Fruit fly (Drosophila melanogaster): Measurements from ENCODE around the gene Lrp4.
A peak's percentile ranks its signal among the peaks of the same experiment; 100 is the strongest.

The Lrp4 gene

dm6 chrX:15867863-15868262 lies 42.8 kb upstream of the Lrp4 start, which contains the start of gene Gapdh2 (continued):
- peak; percentile 99 for TF ChIP-seq CG13624 (GFP tag; optimal IDR thresholded peaks at IDR 0.05)
- no peak for TF ChIP-seq vnd (GFP tag; IDR thresholded peaks at IDR 0.05; ENCODE audit: partially characterized antibody)
- TF ChIP-seq fd64A (GFP tag; optimal IDR thresholded peaks at IDR 0.05): peak; percentile 98
- TF ChIP-seq Dfd (GFP tag; optimal IDR thresholded peaks at IDR 0.05): peak in 1 of 2 experiments; percentile 10
- peak; percentile 98 for TF ChIP-seq CG4820 (GFP tag; optimal IDR thresholded peaks at IDR 0.05)
- peak; percentile 96 for TF ChIP-seq CG6254 (GFP tag; optimal IDR thresholded peaks at IDR 0.05)
- TF ChIP-seq CG16863 (GFP tag; optimal IDR thresholded peaks at IDR 0.05): peak; percentile 95
- peak; percentile 97 for TF ChIP-seq CG14710 (tag; optimal IDR thresholded peaks at IDR 0.05)
- no peak for TF ChIP-seq ato (GFP tag; IDR thresholded peaks at IDR 0.05; ENCODE audit: partially characterized antibody)
- peak; percentile 98 for TF ChIP-seq CG10462 (GFP tag; optimal IDR thresholded peaks at IDR 0.05)
- peak; percentile 95 for TF ChIP-seq CG7786 (GFP tag; optimal IDR thresholded peaks at IDR 0.05)
- TF ChIP-seq TFAM (GFP tag; optimal IDR thresholded peaks at IDR 0.05): peak; percentile 89
- TF ChIP-seq Abd-B (GFP tag; optimal IDR thresholded peaks at IDR 0.05): peak; percentile 99
- TF ChIP-seq fru (optimal IDR thresholded peaks at IDR 0.05): no peak
- peak; percentile 100 for TF ChIP-seq salm (tag; optimal IDR thresholded peaks at IDR 0.05)
- TF ChIP-seq Adf1 (GFP tag; IDR thresholded peaks at IDR 0.05): peak; percentile 92
- peak; percentile 93 for TF ChIP-seq psq (GFP tag; optimal IDR thresholded peaks at IDR 0.05)
- peak; percentile 97 for TF ChIP-seq CG4707 (GFP tag; optimal IDR thresholded peaks at IDR 0.05)
- TF ChIP-seq CG14667 (GFP tag; IDR thresholded peaks at IDR 0.05): peak; percentile 97
- TF ChIP-seq fd102C (GFP tag; optimal IDR thresholded peaks at IDR 0.05): peak; percentile 64
- TF ChIP-seq CG17802 (tag; optimal IDR thresholded peaks at IDR 0.05): peak; percentile 86
- peak; percentile 87 for TF ChIP-seq CG4360 (GFP tag; IDR thresholded peaks at IDR 0.05)
- TF ChIP-seq pan (optimal IDR thresholded peaks at IDR 0.05): no peak
- peak in 1 of 2 experiments; percentile 99 for TF ChIP-seq pan (GFP tag; optimal IDR thresholded peaks at IDR 0.05 in 1 of 2, IDR thresholded peaks at IDR 0.05 in 1 of 2)
- peak; percentile 96 for TF ChIP-seq CG33213 (GFP tag; optimal IDR thresholded peaks at IDR 0.05)
- peak; percentile 100 for TF ChIP-seq CG31441 (GFP tag; IDR thresholded peaks at IDR 0.05)
- peak; percentile 99 for TF ChIP-seq CG17361 (GFP tag; IDR thresholded peaks at IDR 0.05)
- TF ChIP-seq Nf-YC (tag; optimal IDR thresholded peaks at IDR 0.05): peak; percentile 97
- peak; percentile 94 for TF ChIP-seq emc (GFP tag; optimal IDR thresholded peaks at IDR 0.05)
- peak; percentile 100 for TF ChIP-seq CG6854 (GFP tag; optimal IDR thresholded peaks at IDR 0.05)
- peak; percentile 85 for TF ChIP-seq shn (GFP tag; optimal IDR thresholded peaks at IDR 0.05)
- TF ChIP-seq crc (GFP tag; optimal IDR thresholded peaks at IDR 0.05): peak; percentile 98
- TF ChIP-seq hth (optimal IDR thresholded peaks at IDR 0.05): no peak
- peak; percentile 94 for TF ChIP-seq her (GFP tag; optimal IDR thresholded peaks at IDR 0.05)
- peak; percentile 95 for TF ChIP-seq CG4617 (GFP tag; optimal IDR thresholded peaks at IDR 0.05; ENCODE audit: borderline replicate concordance)
- peak; percentile 97 for TF ChIP-seq CG31224 (GFP tag; IDR thresholded peaks at IDR 0.05)
- peak; percentile 99 for TF ChIP-seq stc (GFP tag; IDR thresholded peaks at IDR 0.05)
- TF ChIP-seq CG13296 (GFP tag; optimal IDR thresholded peaks at IDR 0.05): peak; percentile 100
- TF ChIP-seq kay (GFP tag; optimal IDR thresholded peaks at IDR 0.05): peak; percentile 97
- peak; percentile 99 for TF ChIP-seq CG7372 (GFP tag; IDR thresholded peaks at IDR 0.05)
- peak; percentile 89 for TF ChIP-seq da (GFP tag; optimal IDR thresholded peaks at IDR 0.05)
- no peak; the same call in 1 of the 2 replicates for TF ChIP-seq ro (GFP tag; IDR thresholded peaks at IDR 0.05)
- TF ChIP-seq tap (tag; optimal IDR thresholded peaks at IDR 0.05): peak; percentile 100
- peak; percentile 81 for TF ChIP-seq CTCF (GFP tag; optimal IDR thresholded peaks at IDR 0.05)
- peak; percentile 96 for TF ChIP-seq en (GFP tag; optimal IDR thresholded peaks at IDR 0.05)
- peak; percentile 100 for TF ChIP-seq mirr (GFP tag; optimal IDR thresholded peaks at IDR 0.05)
- peak; percentile 96 for TF ChIP-seq CG8281 (tag; optimal IDR thresholded peaks at IDR 0.05)
- TF ChIP-seq Sry-β (GFP tag; optimal IDR thresholded peaks at IDR 0.05): peak; percentile 71
- TF ChIP-seq CG14014 (GFP tag; IDR thresholded peaks at IDR 0.05): peak; percentile 100
- peak; percentile 91 for TF ChIP-seq CG3065 (GFP tag; optimal IDR thresholded peaks at IDR 0.05)
- peak; percentile 99 for TF ChIP-seq ranshi (GFP tag; IDR thresholded peaks at IDR 0.05)
- peak; percentile 93 for TF ChIP-seq CG8359 (GFP tag; optimal IDR thresholded peaks at IDR 0.05; ENCODE audit: borderline replicate concordance)
- TF ChIP-seq tgo (GFP tag; IDR thresholded peaks at IDR 0.05): peak; percentile 99
